Fruit fly (Drosophila melanogaster): ENCODE measurements around the gene CG6310.

- TF ChIP-seq pan (optimal IDR thresholded peaks at IDR 0.05) (no peak), CG8478 (optimal IDR thresholded peaks at IDR 0.05) (no peak), psq (optimal IDR thresholded peaks at IDR 0.05) (no peak), Dll (optimal IDR thresholded peaks at IDR 0.05) (no peak)
Observed at dm6 chr3L:11070372-11070854, 749 bp upstream of the CG6310 start, which contains the start of gene Mocs1.
